Fruit fly (Drosophila melanogaster) whole organism, prepupa: ENCODE measurements around the gene IntS14.

Experiments used
- CG10669 ChIP-seq: fragments of 200-800 bp; sonication (Bioruptor generic); optimal IDR thresholded peaks from 3 replicates; lab custom pipeline; 2018; ENCODE audit warnings: missing biosample characterization, mild to moderate bottlenecking, missing genetic modification characterization, moderate library complexity
- CG11294 ChIP-seq: fragments of 200-800 bp; sonication (Bioruptor generic); IDR thresholded peaks from 2 replicates; pipeline ENCODE4 v1.3.6; 2022; ENCODE audit warnings: missing biosample characterization, missing genetic modification characterization
- CG11762 ChIP-seq: fragments of 200-800 bp; sonication (Bioruptor generic); optimal IDR thresholded peaks from 3 replicates; lab custom pipeline; 2016; ENCODE audit warnings: missing biosample characterization, missing genetic modification characterization; ENCODE audit not compliant: insufficient read depth
- CG11902 ChIP-seq: fragments of 200-800 bp; sonication (Bioruptor generic); optimal IDR thresholded peaks from 3 replicates; lab custom pipeline; 2016; ENCODE audit warnings: missing biosample characterization, missing genetic modification characterization
- CG15336 ChIP-seq: fragments of 200-800 bp; sonication (Bioruptor generic); IDR thresholded peaks from 2 replicates; pipeline ENCODE4 v1.3.6; 2022; ENCODE audit warnings: missing biosample characterization, missing genetic modification characterization
- CG1621 ChIP-seq: fragments of 200-800 bp; sonication (Bioruptor generic); optimal IDR thresholded peaks from 3 replicates; lab custom pipeline; 2018; ENCODE audit warnings: missing biosample characterization, mild to moderate bottlenecking, missing genetic modification characterization
- CG16779 ChIP-seq: fragments of 200-800 bp; sonication (Bioruptor generic); optimal IDR thresholded peaks from 3 replicates; lab custom pipeline; 2017; ENCODE audit warnings: missing biosample characterization, mild to moderate bottlenecking, missing genetic modification characterization
- CG3032 ChIP-seq: fragments of 200-800 bp; optimal IDR thresholded peaks from 2 replicates; lab custom pipeline; 2019; ENCODE audit warnings: missing biosample characterization, mild to moderate bottlenecking, missing genetic modification characterization, moderate library complexity
- CG31627 ChIP-seq: fragments of 200-800 bp; sonication (Bioruptor generic); optimal IDR thresholded peaks from 3 replicates; lab custom pipeline; 2016; ENCODE audit warnings: missing biosample characterization, missing genetic modification characterization
- CG32006 ChIP-seq: fragments of 200-800 bp; sonication (Bioruptor generic); optimal IDR thresholded peaks from 3 replicates; lab custom pipeline; 2017; ENCODE audit warnings: missing biosample characterization, mild to moderate bottlenecking, missing genetic modification characterization
- CG34406 ChIP-seq: fragments of 200-800 bp; sonication (Bioruptor generic); optimal IDR thresholded peaks from 3 replicates; lab custom pipeline; 2016; ENCODE audit warnings: missing biosample characterization, missing genetic modification characterization
- CG3919 ChIP-seq: fragments of 200-800 bp; sonication (Bioruptor generic); optimal IDR thresholded peaks from 3 replicates; lab custom pipeline; 2016; ENCODE audit warnings: missing biosample characterization, missing genetic modification characterization
- CG4318 ChIP-seq: fragments of 200-800 bp; sonication (Bioruptor generic); optimal IDR thresholded peaks from 3 replicates; lab custom pipeline; 2017; ENCODE audit warnings: missing biosample characterization, mild to moderate bottlenecking, missing genetic modification characterization
- CG6163 ChIP-seq: fragments of 200-800 bp; sonication (Bioruptor generic); IDR thresholded peaks from 3 replicates; pipeline ENCODE4 v1.3.6; 2022; ENCODE audit warnings: missing biosample characterization, missing genetic modification characterization
- CG6276 ChIP-seq: fragments of 200-800 bp; sonication (Bioruptor generic); optimal IDR thresholded peaks from 2 replicates; lab custom pipeline; 2017; ENCODE audit warnings: missing biosample characterization, mild to moderate bottlenecking, missing genetic modification characterization
- CG6792 ChIP-seq: fragments of 200-800 bp; sonication (Bioruptor generic); optimal IDR thresholded peaks from 3 replicates; lab custom pipeline; 2016; ENCODE audit warnings: missing biosample characterization, missing genetic modification characterization
- CG6808 ChIP-seq: fragments of 200-800 bp; sonication (Bioruptor generic); optimal IDR thresholded peaks from 3 replicates; lab custom pipeline; 2017; ENCODE audit warnings: missing biosample characterization, missing genetic modification characterization, mild to moderate bottlenecking, moderate library complexity, missing genetic modification reagents
- CG6854 ChIP-seq: fragments of 200-800 bp; sonication (Bioruptor generic); optimal IDR thresholded peaks from 2 replicates; lab custom pipeline; 2017; ENCODE audit warnings: missing biosample characterization, mild to moderate bottlenecking, missing genetic modification characterization
- CG7368 ChIP-seq: fragments of 200-800 bp; sonication (Bioruptor generic); optimal IDR thresholded peaks from 3 replicates; lab custom pipeline; 2016; ENCODE audit warnings: missing biosample characterization, missing genetic modification characterization
- CG8119 ChIP-seq: fragments of 200-800 bp; sonication (Bioruptor generic); IDR thresholded peaks from 3 replicates; pipeline ENCODE4 v1.3.6; 2022; ENCODE audit warnings: missing biosample characterization, missing genetic modification characterization
- CG8319 ChIP-seq: fragments of 200-800 bp; sonication (Bioruptor generic); optimal IDR thresholded peaks from 3 replicates; lab custom pipeline; 2016; ENCODE audit warnings: missing biosample characterization, missing genetic modification characterization
- CG8632 ChIP-seq: fragments of 200-800 bp; sonication (Bioruptor generic); optimal IDR thresholded peaks from 3 replicates; lab custom pipeline; 2016; ENCODE audit warnings: missing biosample characterization, missing genetic modification characterization
- Eip78C ChIP-seq: fragments of 200-800 bp; sonication (Bioruptor generic); peaks from one replicate; lab custom pipeline; 2016; ENCODE audit warnings: missing biosample characterization, missing genetic modification characterization
- Eip93F ChIP-seq: fragments of 200-800 bp; sonication (Bioruptor generic); optimal IDR thresholded peaks from 2 replicates; lab custom pipeline; 2016; ENCODE audit warnings: missing biosample characterization, mild to moderate bottlenecking, missing genetic modification characterization
- Ets96B ChIP-seq: fragments of 200-800 bp; optimal IDR thresholded peaks from 2 replicates; lab custom pipeline; 2019; ENCODE audit warnings: missing biosample characterization, mild to moderate bottlenecking, missing genetic modification characterization, moderate library complexity
- Gug ChIP-seq: fragments of 200-800 bp; sonication (Bioruptor generic); IDR thresholded peaks from 2 replicates; pipeline ENCODE4 v1.3.6; 2022; ENCODE audit warnings: missing biosample characterization, missing genetic modification characterization
- Hr38 ChIP-seq: sonication (Bioruptor generic); optimal IDR thresholded peaks from 2 replicates; lab custom pipeline; 2016; ENCODE audit warnings: missing biosample characterization, missing genetic modification characterization
- Hr39 ChIP-seq: fragments of 200-800 bp; sonication (Bioruptor generic); optimal IDR thresholded peaks from 2 replicates; lab custom pipeline; 2016; ENCODE audit warnings: missing biosample characterization, missing genetic modification characterization
- Hr4 ChIP-seq: fragments of 200-800 bp; sonication (Bioruptor generic); optimal IDR thresholded peaks from 3 replicates; lab custom pipeline; 2016; ENCODE audit warnings: missing biosample characterization, missing genetic modification characterization
- Lpt ChIP-seq: fragments of 200-800 bp; sonication (Bioruptor generic); optimal IDR thresholded peaks from 3 replicates; lab custom pipeline; 2016; ENCODE audit warnings: missing biosample characterization, missing genetic modification characterization
- OdsH ChIP-seq: fragments of 200-800 bp; sonication (Bioruptor generic); optimal IDR thresholded peaks from 3 replicates; lab custom pipeline; 2016; ENCODE audit warnings: missing biosample characterization, missing genetic modification characterization
- Sox102F ChIP-seq: fragments of 200-800 bp; sonication (Bioruptor generic); optimal IDR thresholded peaks from 2 replicates; lab custom pipeline; 2016; ENCODE audit warnings: missing biosample characterization, mild to moderate bottlenecking, missing genetic modification characterization
- Sox15 ChIP-seq: fragments of 200-800 bp; sonication (Bioruptor generic); optimal IDR thresholded peaks from 3 replicates; lab custom pipeline; 2016; ENCODE audit warnings: missing biosample characterization, missing genetic modification characterization
- achi ChIP-seq: fragments of 200-800 bp; sonication (Bioruptor generic); optimal IDR thresholded peaks from 3 replicates; lab custom pipeline; 2016; ENCODE audit warnings: missing biosample characterization, missing genetic modification characterization
- acj6 ChIP-seq: fragments of 200-800 bp; sonication (Bioruptor generic); optimal IDR thresholded peaks from 3 replicates; lab custom pipeline; 2016; ENCODE audit warnings: missing biosample characterization, missing genetic modification characterization
- cyc ChIP-seq: fragments of 200-800 bp; sonication (Bioruptor generic); optimal IDR thresholded peaks from 3 replicates; lab custom pipeline; 2016; ENCODE audit warnings: missing biosample characterization, missing genetic modification characterization
- dac ChIP-seq: fragments of 200-800 bp; sonication (Bioruptor generic); optimal IDR thresholded peaks from 2 replicates; lab custom pipeline; 2017; ENCODE audit warnings: missing biosample characterization, mild to moderate bottlenecking, missing genetic modification characterization
- dsx ChIP-seq: fragments of 200-800 bp; optimal IDR thresholded peaks from 3 replicates; lab custom pipeline; 2019; ENCODE audit warnings: missing biosample characterization, mild to moderate bottlenecking, missing genetic modification characterization, moderate library complexity; ENCODE audit not compliant: poor library complexity, severe bottlenecking
- eg ChIP-seq: fragments of 200-800 bp; sonication (Bioruptor generic); IDR thresholded peaks from 3 replicates; pipeline ENCODE4 v1.3.6; 2022; ENCODE audit warnings: missing biosample characterization, missing genetic modification characterization
- esn ChIP-seq: fragments of 200-800 bp; sonication (Bioruptor generic); optimal IDR thresholded peaks from 2 replicates; lab custom pipeline; 2016; ENCODE audit warnings: missing biosample characterization, mild to moderate bottlenecking, missing genetic modification characterization, moderate library complexity
- fd59A ChIP-seq: fragments of 200-800 bp; sonication (Bioruptor generic); optimal IDR thresholded peaks from 2 replicates; lab custom pipeline; 2017; ENCODE audit warnings: missing biosample characterization, mild to moderate bottlenecking, missing genetic modification characterization, missing genetic modification reagents
- fkh ChIP-seq: fragments of 200-800 bp; sonication (Bioruptor generic); optimal IDR thresholded peaks from 3 replicates; lab custom pipeline; 2017; ENCODE audit warnings: missing biosample characterization, mild to moderate bottlenecking, missing genetic modification characterization, moderate library complexity
- lz ChIP-seq: fragments of 200-800 bp; sonication (Bioruptor generic); optimal IDR thresholded peaks from 3 replicates; lab custom pipeline; 2016; ENCODE audit warnings: missing biosample characterization, missing genetic modification characterization
- net ChIP-seq: fragments of 200-800 bp; sonication (Bioruptor generic); optimal IDR thresholded peaks from 3 replicates; lab custom pipeline; 2016; ENCODE audit warnings: missing biosample characterization, missing genetic modification characterization
- salr ChIP-seq, 2 experiments: fragments of 200-800 bp; sonication (Bioruptor generic); optimal IDR thresholded peaks; 3 replicates each; lab custom pipeline; 2016 to 2018; ENCODE audit warnings: missing biosample characterization in 2 of 2, missing genetic modification characterization in 2 of 2, mild to moderate bottlenecking in 1 of 2
- spab ChIP-seq: fragments of 200-800 bp; sonication (Bioruptor generic); optimal IDR thresholded peaks from 2 replicates; lab custom pipeline; 2017; ENCODE audit warnings: missing biosample characterization, mild to moderate bottlenecking, missing genetic modification characterization, missing genetic modification reagents
- ss ChIP-seq, 2 experiments: fragments of 200-800 bp; sonication (Bioruptor generic); optimal IDR thresholded peaks; 2 replicates in 1 of 2; 3 replicates in 1 of 2; lab custom pipeline; 2017 to 2018; ENCODE audit warnings: mild to moderate bottlenecking in 2 of 2, missing biosample characterization in 2 of 2, missing genetic modification characterization in 2 of 2, moderate library complexity in 1 of 2
- svp ChIP-seq: fragments of 200-800 bp; sonication (Bioruptor generic); peaks from one replicate; lab custom pipeline; 2016; ENCODE audit warnings: missing biosample characterization, missing genetic modification characterization
- topi ChIP-seq: fragments of 200-800 bp; sonication (Bioruptor generic); optimal IDR thresholded peaks from 3 replicates; lab custom pipeline; 2016; ENCODE audit warnings: missing biosample characterization, missing genetic modification characterization
- vri ChIP-seq: fragments of 200-800 bp; sonication (Bioruptor generic); optimal IDR thresholded peaks from 3 replicates; lab custom pipeline; 2016; ENCODE audit warnings: missing biosample characterization, mild to moderate bottlenecking, missing genetic modification characterization

Gene IntS14

DNA sequence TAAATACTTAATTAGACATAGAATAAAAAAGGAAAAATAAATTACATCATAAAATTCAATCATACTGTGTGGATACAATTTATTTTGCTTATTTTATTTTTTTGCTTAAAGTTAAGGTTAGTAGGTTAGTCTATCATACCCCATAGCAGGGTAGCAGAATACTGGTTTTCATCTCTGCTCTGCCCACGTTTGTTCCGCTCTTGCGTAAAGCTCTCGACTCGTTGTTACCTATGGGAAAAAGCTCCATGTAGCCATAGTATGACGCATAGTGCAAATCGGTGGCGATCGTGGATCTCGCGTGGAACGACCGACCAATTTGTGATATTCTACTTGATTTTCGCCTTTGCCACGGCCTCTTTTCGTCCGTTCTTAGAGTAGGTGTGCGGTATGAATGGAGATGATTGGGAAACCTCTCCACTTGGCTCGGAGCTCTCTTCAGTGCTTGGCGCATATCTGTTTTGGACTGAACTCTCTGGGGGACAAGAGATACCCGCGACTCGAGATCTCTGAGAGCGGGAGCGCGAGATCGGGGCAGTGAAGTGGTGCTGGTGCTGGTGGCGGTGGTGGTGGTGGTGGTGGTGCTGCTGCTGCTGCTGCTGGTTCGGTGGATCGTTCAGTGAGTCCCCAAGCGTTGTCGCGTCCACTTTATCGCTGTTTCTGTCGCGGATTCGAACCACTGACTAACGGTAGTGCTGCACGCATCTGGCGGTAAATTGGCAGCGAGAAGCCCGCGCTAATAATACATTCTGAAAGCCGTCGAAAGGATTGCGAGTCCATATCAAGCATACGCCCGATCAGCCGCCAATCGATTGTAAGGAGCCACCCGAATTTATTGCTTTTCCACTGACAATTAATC, 21.6 kb downstream of the IntS14 start, which contains the start of gene CG5001:
Gene CG5001 (plus strand): TSS at position 116 of the 856 bp plus-strand sequence.
- peak; percentile 95 for TF ChIP-seq Eip78C (GFP tag; lab: Kevin White, UChicago)
- peak; percentile 1 for TF ChIP-seq CG6854 (GFP tag; lab: Kevin White, UChicago)
- TF ChIP-seq dsx (GFP tag; lab: Kevin White, UChicago) = peak; percentile 76
- TF ChIP-seq topi (GFP tag; lab: Kevin White, UChicago) = no peak
- TF ChIP-seq achi = peak; percentile 72
- peak; percentile 20 for TF ChIP-seq fd59A
- no peak for TF ChIP-seq CG10669
- TF ChIP-seq CG11762 (GFP tag; lab: Kevin White, UChicago) = no peak
- peak; percentile 66 for TF ChIP-seq CG16779 (tag; lab: Kevin White, UChicago)
- no peak for TF ChIP-seq Hr39
- peak; percentile 83 for TF ChIP-seq CG3919 (GFP tag; lab: Kevin White, UChicago)
- TF ChIP-seq CG8632 (GFP tag; lab: Kevin White, UChicago) = peak; percentile 70
- peak; percentile 71 for TF ChIP-seq CG6276
- peak; percentile 87 for TF ChIP-seq esn (GFP tag; lab: Kevin White, UChicago)
- TF ChIP-seq salr (GFP tag; optimal IDR thresholded peaks at IDR 0.05; lab: Kevin White, UChicago) = peak in 1 of 2 experiments; percentile 6
- TF ChIP-seq net (GFP tag; lab: Kevin White, UChicago) = peak; percentile 83
- peak; percentile 44 for TF ChIP-seq CG1621 (tag; lab: Kevin White, UChicago)
- TF ChIP-seq CG3032 (tag; lab: Kevin White, UChicago) = peak; percentile 84
- TF ChIP-seq CG11294 (GFP tag; lab: Robert Waterston, UW) = peak; percentile 83
- peak in 1 of 2 experiments; percentile 22 for TF ChIP-seq ss (GFP tag; optimal IDR thresholded peaks at IDR 0.05; lab: Kevin White, UChicago)
- peak; percentile 49 for TF ChIP-seq CG8319 (GFP tag; lab: Kevin White, UChicago)
- no peak for TF ChIP-seq Eip93F (GFP tag; lab: Kevin White, UChicago)
- TF ChIP-seq CG6792 (GFP tag; lab: Kevin White, UChicago) = peak; percentile 74
- TF ChIP-seq dac = peak; percentile 22
- TF ChIP-seq CG15336 (GFP tag; lab: Robert Waterston, UW) = peak; percentile 86
- TF ChIP-seq acj6 (GFP tag; lab: Kevin White, UChicago) = no peak
- peak; percentile 76 for TF ChIP-seq cyc
- peak; percentile 92 for TF ChIP-seq svp
- no peak for TF ChIP-seq Sox102F
- TF ChIP-seq Ets96B (tag; lab: Kevin White, UChicago) = peak; percentile 81
- TF ChIP-seq CG31627 (GFP tag; lab: Kevin White, UChicago) = peak; percentile 69
- peak; percentile 75 for TF ChIP-seq CG32006 (GFP tag; lab: Kevin White, UChicago)
- TF ChIP-seq CG4318 (GFP tag; lab: Kevin White, UChicago) = no peak
- peak; percentile 88 for TF ChIP-seq CG8119 (GFP tag; lab: Robert Waterston, UW)
- peak; percentile 3 for TF ChIP-seq CG7368 (GFP tag; lab: Kevin White, UChicago)
- TF ChIP-seq CG6163 (GFP tag; lab: Robert Waterston, UW) = peak; percentile 87
- TF ChIP-seq Hr38 = no peak
- no peak for TF ChIP-seq vri (GFP tag; lab: Kevin White, UChicago)
- TF ChIP-seq spab (GFP tag; lab: Kevin White, UChicago) = peak; percentile 65
- TF ChIP-seq OdsH (GFP tag; lab: Kevin White, UChicago) = no peak
- peak; percentile 42 for TF ChIP-seq CG11902 (GFP tag; lab: Kevin White, UChicago)
- TF ChIP-seq CG34406 (GFP tag; lab: Kevin White, UChicago) = no peak
- no peak for TF ChIP-seq Hr4
- TF ChIP-seq Gug = peak; percentile 76
- no peak for TF ChIP-seq fkh (GFP tag; lab: Kevin White, UChicago)
- peak; percentile 45 for TF ChIP-seq Sox15
- peak; percentile 95 for TF ChIP-seq eg (GFP tag; lab: Robert Waterston, UW)
- TF ChIP-seq Lpt (GFP tag; lab: Kevin White, UChicago) = peak; percentile 65
- TF ChIP-seq CG6808 (GFP tag; lab: Kevin White, UChicago) = no peak
- peak; percentile 81 for TF ChIP-seq lz
